Worm (Caenorhabditis elegans): ENCODE results near the gene srlf-30.

DNA sequence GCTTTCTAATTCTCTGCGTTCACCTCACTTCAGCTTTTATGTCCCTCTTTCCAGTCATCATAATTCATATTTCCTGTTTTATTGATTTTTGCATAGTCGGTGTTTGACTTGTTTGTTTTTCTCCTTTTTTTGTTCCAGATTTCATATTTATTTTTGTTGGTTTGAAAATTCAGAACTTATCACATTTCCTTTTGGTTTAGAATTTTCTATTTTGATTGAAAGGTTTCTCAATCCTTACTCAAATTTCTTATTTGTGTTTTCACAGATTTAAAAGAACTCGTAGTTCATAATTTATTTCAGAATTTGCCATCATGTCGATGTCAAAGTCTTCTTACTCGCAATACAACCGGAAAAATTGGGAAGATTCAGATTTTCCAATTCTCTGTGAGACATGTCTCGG, 39.1 kb upstream of the srlf-30 start, which contains the start of gene rbm-22:
- TF ChIP-seq W03F9.2 (tag; optimal IDR thresholded peaks at IDR 0.05) (no peak), him-1 (tag; optimal IDR thresholded peaks at IDR 0.05) (no peak)
